Fruit fly (Drosophila melanogaster) ovary, adult (tissue): ENCODE measurements around the gene Muc18B.

Experiments
- CG17801 ChIP-seq: fragments of 200-800 bp; optimal IDR thresholded peaks from 2 replicates; lab custom pipeline; 2019; ENCODE audit warnings: missing biosample characterization, mild to moderate bottlenecking, missing genetic modification characterization, moderate library complexity; ENCODE audit not compliant: partially characterized antibody

Gene Muc18B

DNA sequence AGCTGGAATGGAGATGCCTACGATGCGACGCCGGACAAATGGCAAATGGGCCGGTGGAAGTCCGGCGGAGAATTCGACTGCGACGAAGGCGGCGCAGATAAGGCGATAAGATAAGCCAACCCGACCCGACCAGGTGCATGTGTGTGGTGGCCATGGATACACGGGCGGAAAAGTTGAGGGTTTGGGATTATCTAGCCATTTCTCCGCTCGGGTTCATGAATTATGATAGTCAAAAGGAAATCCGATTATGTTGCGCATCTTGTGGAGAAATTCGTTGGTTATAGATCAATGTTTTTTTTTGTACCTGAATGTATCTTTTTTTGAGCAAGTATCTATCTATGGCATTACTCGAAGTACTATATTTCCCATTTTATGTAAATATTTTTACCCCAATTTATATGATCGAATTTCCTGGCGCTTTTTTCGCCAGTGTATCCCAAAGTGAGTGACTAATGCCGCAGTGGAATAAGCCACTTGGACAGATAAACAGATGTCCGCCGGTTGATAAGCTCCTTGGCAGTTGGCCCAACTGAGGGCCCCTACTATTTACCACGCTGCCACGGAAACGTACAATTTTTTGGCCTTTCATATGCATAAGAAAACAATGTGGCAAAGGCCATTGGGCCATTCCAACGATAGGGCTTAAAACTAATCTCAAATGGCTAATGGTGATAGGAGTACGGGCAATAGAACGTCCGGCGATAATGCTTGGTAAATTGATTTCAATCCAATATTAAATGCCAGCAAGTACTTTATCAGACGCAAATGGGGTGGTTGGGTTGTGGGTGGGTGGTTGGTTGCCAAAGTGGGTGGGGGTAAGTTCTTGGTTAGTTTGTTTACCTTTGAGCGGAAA lies 32.1 kb downstream of the Muc18B start, which contains the start of gene CG7992:
CG7992 (minus strand) TSS at position 51 of the 853 bp plus-strand sequence.
- TF ChIP-seq CG17801 (GFP tag; lab: Kevin White, UChicago) = no peak

DNA sequence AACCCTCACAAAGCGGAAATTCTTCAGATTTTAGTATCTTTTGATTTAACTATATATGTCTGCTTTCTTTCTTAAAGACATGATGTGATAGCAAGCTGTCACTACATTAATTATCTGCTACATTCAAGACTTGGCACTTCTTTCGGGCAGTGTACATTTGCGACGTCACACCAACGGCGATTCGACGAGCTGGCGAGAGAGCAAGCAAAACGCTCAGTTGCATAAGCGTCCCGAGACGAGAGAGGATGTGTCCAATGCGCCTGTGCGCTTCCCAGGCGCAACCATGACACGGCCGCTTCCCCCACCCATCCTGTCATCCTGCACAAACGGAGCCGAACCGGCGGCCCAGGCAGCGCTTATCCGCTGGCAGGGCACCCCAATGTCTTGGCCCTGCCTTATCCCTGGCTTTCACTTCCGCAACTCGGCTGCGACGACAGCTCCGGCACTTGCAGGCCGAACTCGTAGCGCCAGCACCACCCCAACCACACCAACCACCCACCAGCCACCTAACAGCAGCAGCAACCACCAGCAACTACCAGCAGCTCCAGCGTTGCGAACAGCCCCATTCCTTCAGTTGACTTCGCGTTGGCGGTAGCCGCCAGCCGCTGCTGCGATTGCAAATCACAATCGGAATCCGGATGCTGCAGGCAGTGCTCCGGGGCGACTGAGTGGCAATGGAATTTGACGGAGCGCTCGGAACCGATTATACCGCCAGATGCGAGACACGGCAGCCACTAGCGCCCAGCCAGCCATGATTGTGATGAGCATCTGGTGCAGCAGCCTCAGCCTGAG lies 33.3 kb downstream of the Muc18B start, which contains the start of gene Hs3st-B:
Hs3st-B (plus strand) TSS at position 214 of the 792 bp plus-strand sequence.
- no peak for TF ChIP-seq CG17801 (GFP tag; lab: Kevin White, UChicago)

DNA sequence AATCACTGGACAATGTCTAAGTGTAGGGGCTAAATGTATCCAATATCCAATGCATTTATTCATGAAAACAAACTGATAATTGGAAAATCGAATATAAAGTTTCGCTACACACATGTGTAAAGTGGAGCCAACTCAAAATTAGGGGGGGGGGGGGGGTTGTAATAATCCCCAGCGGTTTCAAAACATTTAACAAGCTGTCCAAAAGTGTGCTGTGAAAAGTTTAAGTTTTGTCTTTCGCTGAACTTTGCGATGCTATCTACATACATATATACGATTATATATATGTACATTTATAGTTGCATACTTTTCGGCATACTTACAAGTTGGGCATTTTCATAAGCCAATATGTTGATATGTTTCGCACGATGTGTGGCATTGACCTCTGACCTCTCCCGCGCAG lies 34.0 kb downstream of the Muc18B start:
- TF ChIP-seq CG17801 (GFP tag; lab: Kevin White, UChicago) = no peak

DNA sequence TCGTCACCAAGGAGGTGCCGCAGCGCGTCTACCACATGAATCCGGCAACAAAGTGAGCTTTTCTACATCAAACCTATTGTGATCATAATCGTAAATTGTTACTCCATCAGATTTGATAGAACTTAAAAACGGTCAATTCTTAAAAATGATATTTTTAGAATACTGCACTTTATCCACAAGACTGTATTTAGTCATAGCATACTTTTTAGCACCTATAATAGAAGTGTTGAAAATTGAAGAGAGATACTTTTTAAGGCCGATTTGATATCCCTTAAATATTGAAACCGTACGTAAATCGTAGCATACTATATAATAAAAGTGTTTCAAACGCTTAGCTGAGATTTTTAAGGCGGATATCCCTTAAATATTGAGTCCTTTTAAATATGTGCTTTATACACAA lies 34.8 kb downstream of the Muc18B start:
- TF ChIP-seq CG17801 (GFP tag; lab: Kevin White, UChicago) = no peak

DNA sequence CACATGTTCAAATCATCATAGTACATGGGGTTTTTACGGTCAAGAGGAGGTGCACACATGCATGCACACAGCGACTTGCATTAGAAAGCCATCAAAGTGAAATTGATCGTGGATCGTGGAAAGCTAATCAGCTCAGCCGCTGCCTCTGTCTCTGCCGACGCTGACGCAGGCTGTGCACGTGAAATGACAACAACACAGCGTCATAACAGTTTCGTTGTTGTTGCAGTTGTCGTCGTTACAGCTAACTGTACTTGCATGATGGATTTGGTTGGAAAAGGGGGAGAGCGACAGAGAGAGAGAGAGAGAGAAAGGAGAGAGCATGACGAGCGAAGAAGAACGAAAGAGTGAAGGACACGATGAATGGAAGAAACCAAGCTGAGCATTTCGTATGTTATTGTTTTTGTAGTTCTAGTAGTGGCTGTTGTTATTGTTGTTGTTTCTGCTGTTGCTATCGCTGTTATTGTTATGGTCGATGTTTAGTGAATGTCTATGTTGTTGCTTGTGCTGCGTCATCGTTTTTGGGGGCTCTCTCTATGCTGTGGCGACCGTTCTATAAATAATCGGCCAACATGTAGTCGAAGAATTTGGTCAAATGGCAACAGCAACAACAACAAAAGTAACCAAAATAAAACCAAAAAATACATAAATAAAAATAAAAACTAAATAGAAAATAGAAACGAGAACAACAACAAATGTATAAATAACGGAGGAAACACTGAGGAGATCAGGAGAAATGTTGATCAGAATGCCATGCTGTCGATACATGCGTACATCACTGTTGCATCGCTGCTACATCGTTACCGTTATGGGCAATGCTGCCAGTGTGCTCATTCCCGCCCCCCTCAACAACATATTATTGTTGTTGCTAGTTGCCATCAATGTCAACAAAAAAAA lies 44.7 kb downstream of the Muc18B start:
- TF ChIP-seq CG17801 (GFP tag; lab: Kevin White, UChicago) = no peak

DNA sequence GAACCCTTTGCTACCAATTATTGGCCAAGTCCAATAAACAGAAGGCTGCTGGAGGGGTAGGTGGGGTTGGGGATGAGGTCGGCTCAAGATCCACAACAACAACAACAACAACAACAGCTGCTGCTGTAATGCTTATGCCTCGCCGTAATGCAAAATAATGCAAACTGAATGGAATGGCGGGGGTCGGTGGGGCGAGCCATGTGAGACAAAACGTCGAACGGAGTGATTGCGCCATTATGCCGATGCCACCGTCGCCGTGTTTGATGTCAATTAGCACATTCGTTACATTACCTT lies 45.3 kb downstream of the Muc18B start:
- no peak for TF ChIP-seq CG17801 (GFP tag; lab: Kevin White, UChicago)

DNA sequence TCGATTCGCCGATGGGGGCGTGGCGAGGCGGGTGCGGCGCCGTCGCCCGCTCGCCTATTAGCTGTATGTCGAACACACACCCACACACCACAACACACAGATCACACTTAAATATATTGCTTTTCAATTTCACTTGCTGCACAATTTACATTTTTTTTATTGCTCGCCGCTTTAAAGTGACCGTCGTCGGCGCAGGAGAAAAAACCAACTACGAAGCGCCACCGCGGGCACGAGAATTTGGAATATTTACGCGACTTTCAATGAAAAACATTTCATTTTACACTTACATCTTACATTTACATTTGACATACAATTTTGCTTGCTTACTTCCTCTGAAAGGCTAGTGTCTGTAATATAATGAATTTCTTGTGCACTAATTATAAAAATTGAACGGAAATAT lies 45.8 kb downstream of the Muc18B start, which contains the start of gene rictor:
rictor (minus strand) TSS at position 170 of the 400 bp plus-strand sequence.
- no peak for TF ChIP-seq CG17801 (GFP tag; lab: Kevin White, UChicago)

DNA sequence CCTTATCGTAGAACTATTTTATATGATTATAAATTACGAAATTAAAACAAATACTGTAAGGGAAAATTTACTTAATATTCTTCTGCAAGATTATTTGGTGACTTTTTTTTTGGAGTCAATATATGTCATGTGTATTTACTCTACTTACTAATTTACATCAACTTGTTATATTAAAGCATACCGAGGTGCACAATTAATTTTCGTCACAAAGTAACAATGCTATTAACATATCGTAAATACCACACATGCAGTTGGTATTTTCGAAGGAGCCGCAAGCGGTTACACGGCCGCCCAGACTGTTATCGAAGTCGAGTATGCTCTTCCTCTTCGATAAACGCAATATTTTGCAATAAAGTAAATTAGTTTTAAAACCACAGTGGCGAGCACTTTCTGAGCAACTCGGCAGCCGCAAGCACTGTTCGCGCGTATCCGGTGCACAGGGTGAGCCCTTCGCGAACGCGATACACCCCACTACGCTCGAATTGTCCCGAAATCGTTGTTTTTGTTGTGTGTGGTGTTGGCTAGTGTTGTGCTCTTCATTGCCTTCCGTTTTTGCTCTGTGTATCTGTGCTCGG lies 46.3 kb downstream of the Muc18B start, which contains the start of gene Vav:
Vav (plus strand) TSS at position 293 of the 575 bp plus-strand sequence.
- TF ChIP-seq CG17801 (GFP tag; lab: Kevin White, UChicago) = peak; percentile 38

DNA sequence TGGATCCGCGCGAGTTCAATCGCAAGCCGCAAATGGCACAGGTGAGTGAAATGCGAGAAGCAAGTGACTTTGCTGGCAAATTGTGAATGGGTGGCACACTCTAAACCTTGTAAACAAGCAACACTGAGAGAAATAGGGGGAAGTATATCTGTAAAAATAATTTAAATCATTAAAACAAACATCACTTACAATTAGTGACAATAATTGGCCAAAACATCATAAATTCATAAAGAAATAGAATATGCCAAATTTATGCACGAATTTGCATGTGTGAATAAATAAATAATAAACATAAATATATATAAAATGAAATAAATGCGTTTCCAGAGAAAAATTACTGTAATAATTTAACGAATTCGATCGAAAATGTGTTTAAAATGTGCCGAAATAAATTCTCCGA lies 47.2 kb downstream of the Muc18B start:
- peak; percentile 49 for TF ChIP-seq CG17801 (GFP tag; lab: Kevin White, UChicago)

DNA sequence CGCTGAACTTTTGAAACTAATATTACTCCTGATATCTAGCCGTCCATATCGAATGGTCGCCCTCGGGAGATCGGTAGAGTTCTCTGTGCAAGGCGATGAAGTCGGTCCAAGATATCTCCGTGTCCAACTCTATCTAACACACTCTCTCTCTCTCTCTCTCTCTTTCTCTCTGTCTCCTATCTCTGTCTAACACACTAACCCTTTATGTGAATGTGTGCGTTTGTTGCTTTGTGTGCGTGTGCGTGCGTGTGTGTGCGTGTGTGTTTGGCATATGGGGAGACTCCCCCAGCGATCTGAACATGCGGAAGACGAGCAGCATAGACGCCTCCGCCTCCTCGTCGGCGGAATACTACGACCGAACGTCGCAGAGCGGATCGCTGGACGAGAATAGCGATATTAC lies 49.1 kb downstream of the Muc18B start:
- TF ChIP-seq CG17801 (GFP tag; lab: Kevin White, UChicago) = no peak

DNA sequence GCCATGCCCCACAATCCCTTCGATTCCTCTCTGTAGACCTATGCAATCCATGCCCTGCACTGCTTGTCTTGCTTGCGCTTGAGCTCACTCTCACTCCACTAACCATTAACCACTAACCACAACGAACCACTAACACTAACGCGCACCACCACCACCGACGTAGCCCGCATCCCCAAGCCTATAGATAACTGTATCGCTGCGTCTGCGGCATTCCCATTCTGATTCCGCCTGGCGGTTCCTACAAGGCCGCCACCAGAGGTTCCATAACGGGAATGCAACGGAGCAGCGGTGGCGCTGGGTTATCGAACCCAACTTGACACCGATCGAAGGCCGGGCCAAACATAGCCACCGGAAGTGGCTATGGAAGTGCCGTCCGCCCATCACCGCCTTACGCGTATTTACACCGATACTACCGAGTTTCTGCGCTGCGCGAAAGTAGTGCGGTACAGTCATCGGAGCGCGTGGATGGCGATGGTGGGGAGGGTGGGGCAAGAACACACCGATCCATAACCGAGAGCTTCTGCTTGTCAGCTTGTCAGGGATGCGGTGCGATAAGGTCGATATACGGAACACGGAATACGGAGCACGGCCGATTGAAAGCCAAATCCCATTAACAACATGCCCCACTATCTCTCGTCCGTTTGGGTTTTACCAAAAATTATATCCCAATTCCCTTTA lies 50.6 kb downstream of the Muc18B start:
- TF ChIP-seq CG17801 (GFP tag; lab: Kevin White, UChicago) = no peak
